Fruit fly (Drosophila melanogaster): Measurements from ENCODE around the gene Cmpk.

The Cmpk gene

dm6 chr3R:26056381-26056780, 1.1 kb upstream of the Cmpk start, which contains the start of the genes Sld5 and CG14543 (continued):
- TF ChIP-seq Optix (GFP tag; IDR thresholded peaks at IDR 0.05) (no peak), CG6689 (GFP tag; IDR thresholded peaks at IDR 0.05) (peak; percentile 27; the same call in 1 of the 2 replicates), CG4328 (GFP tag; optimal IDR thresholded peaks at IDR 0.05) (no peak), Hsf (GFP tag; optimal IDR thresholded peaks at IDR 0.05) (peak; percentile 20), CG12219 (GFP tag; optimal IDR thresholded peaks at IDR 0.05) (no peak), en (GFP tag; optimal IDR thresholded peaks at IDR 0.05) (no peak), GATAe (GFP tag; conservative IDR thresholded peaks at IDR 0.05) (no peak), sima (GFP tag; optimal IDR thresholded peaks at IDR 0.05) (no peak), grn (GFP tag; optimal IDR thresholded peaks at IDR 0.05) (no peak), CG14667 (GFP tag; IDR thresholded peaks at IDR 0.05) (no peak), B-H1 (GFP tag; IDR thresholded peaks at IDR 0.05) (no peak), CG8924 (tag; optimal IDR thresholded peaks at IDR 0.05) (peak; percentile 13), CG6272 (GFP tag; IDR thresholded peaks at IDR 0.05) (no peak), chm (GFP tag; IDR thresholded peaks at IDR 0.05) (no peak), Ssrp (tag; optimal IDR thresholded peaks at IDR 0.05) (no peak), CG11247 (GFP tag; IDR thresholded peaks at IDR 0.05) (no peak), CG14050 (GFP tag; IDR thresholded peaks at IDR 0.05) (no peak), Dp (GFP tag; optimal IDR thresholded peaks at IDR 0.05) (peak; percentile 67), rib (GFP tag; IDR thresholded peaks at IDR 0.05) (no peak), NFAT (GFP tag; IDR thresholded peaks at IDR 0.05) (0 out of 2 replicates have a peak, but pooled peaks have one; percentile 7), Nf-YC (tag; optimal IDR thresholded peaks at IDR 0.05) (peak; percentile 12), CG2678 (tag; optimal IDR thresholded peaks at IDR 0.05) (no peak), cad (GFP tag; optimal IDR thresholded peaks at IDR 0.05) (no peak), CG3995 (GFP tag; optimal IDR thresholded peaks at IDR 0.05) (no peak), nerfin-2 (GFP tag; IDR thresholded peaks at IDR 0.05; ENCODE audit: partially characterized antibody) (no peak), CG6791 (GFP tag; IDR thresholded peaks at IDR 0.05; ENCODE audit: partially characterized antibody) (no peak), D19B (GFP tag; optimal IDR thresholded peaks at IDR 0.05) (no peak), D (optimal IDR thresholded peaks at IDR 0.05) (no peak), D (GFP tag; optimal IDR thresholded peaks at IDR 0.05) (no peak), ham (GFP tag; IDR thresholded peaks at IDR 0.05) (no peak), CG8478 (optimal IDR thresholded peaks at IDR 0.05) (no peak), Hr3 (GFP tag; optimal IDR thresholded peaks at IDR 0.05) (no peak), CG4730 (GFP tag; IDR thresholded peaks at IDR 0.05) (no peak), az2 (GFP tag; optimal IDR thresholded peaks at IDR 0.05) (no peak), CG14965 (GFP tag; optimal IDR thresholded peaks at IDR 0.05; ENCODE audit: borderline replicate concordance) (no peak), caup (GFP tag; optimal IDR thresholded peaks at IDR 0.05; ENCODE audit: severe bottlenecking) (peak; percentile 36), pho (GFP tag; optimal IDR thresholded peaks at IDR 0.05) (no peak), mld (GFP tag; IDR thresholded peaks at IDR 0.05; ENCODE audit: partially characterized antibody) (0 out of 3 replicates have a peak, but pooled peaks have one; percentile 9), CG2120 (GFP tag; optimal IDR thresholded peaks at IDR 0.05) (peak; percentile 33), NC2α (GFP tag; optimal IDR thresholded peaks at IDR 0.05) (no peak), CG6854 (GFP tag; optimal IDR thresholded peaks at IDR 0.05) (no peak), CG1529 (GFP tag; optimal IDR thresholded peaks at IDR 0.05) (no peak), amos (GFP tag; IDR thresholded peaks at IDR 0.05; ENCODE audit: partially characterized antibody) (peak; percentile 27; the same call in 1 of the 2 replicates), so (GFP tag; IDR thresholded peaks at IDR 0.05) (no peak), CG17359 (tag; optimal IDR thresholded peaks at IDR 0.05) (no peak), CG15601 (tag; optimal IDR thresholded peaks at IDR 0.05) (no peak), CG1024 (GFP tag; IDR thresholded peaks at IDR 0.05) (no peak), mam (GFP tag; optimal IDR thresholded peaks at IDR 0.05) (peak; percentile 18), Pdp1 (GFP tag; optimal IDR thresholded peaks at IDR 0.05) (peak in 1 of 2 experiments; percentile 17), CG33557 (GFP tag; optimal IDR thresholded peaks at IDR 0.05) (no peak), Sox102F (GFP tag; optimal IDR thresholded peaks at IDR 0.05) (no peak), nom (GFP tag; optimal IDR thresholded peaks at IDR 0.05) (no peak)

Data from whole organism, embryonic.